Worm (Caenorhabditis elegans): ENCODE results near the gene pcdr-1.

The pcdr-1 gene

ce11 chrX:15630790-15631204 is 35.8 kb upstream of the pcdr-1 start:
- TF ChIP-seq ceh-2 (tag; optimal IDR thresholded peaks at IDR 0.05): no peak
- TF ChIP-seq gmeb-2 (tag; optimal IDR thresholded peaks at IDR 0.05): no peak
- TF ChIP-seq pag-3 (tag; optimal IDR thresholded peaks at IDR 0.05; ENCODE audit: borderline replicate concordance): no peak
- no peak for TF ChIP-seq che-1 (tag; optimal IDR thresholded peaks at IDR 0.05)
- no peak for TF ChIP-seq ahr-1 (tag; optimal IDR thresholded peaks at IDR 0.05)
- no peak for TF ChIP-seq rnt-1 (tag; optimal IDR thresholded peaks at IDR 0.05)
- TF ChIP-seq dmd-4 (tag; optimal IDR thresholded peaks at IDR 0.05; ENCODE audit: borderline replicate concordance): no peak
- TF ChIP-seq nfya-1 (tag; optimal IDR thresholded peaks at IDR 0.05): peak; percentile 38
- TF ChIP-seq syd-9 (tag; optimal IDR thresholded peaks at IDR 0.05): peak; percentile 2
- no peak for TF ChIP-seq unc-86 (tag; optimal IDR thresholded peaks at IDR 0.05)
- TF ChIP-seq elt-2 (tag; optimal IDR thresholded peaks at IDR 0.05): no peak
- peak; percentile 25 for TF ChIP-seq ceh-18 (tag; optimal IDR thresholded peaks at IDR 0.05)
- no peak for TF ChIP-seq fax-1 (tag; optimal IDR thresholded peaks at IDR 0.05)
- TF ChIP-seq tbx-2 (tag; optimal IDR thresholded peaks at IDR 0.05): peak; percentile 44
- peak; percentile 63 for TF ChIP-seq ceh-31 (tag; optimal IDR thresholded peaks at IDR 0.05)
- no peak for TF ChIP-seq odd-2 (tag; optimal IDR thresholded peaks at IDR 0.05)
- TF ChIP-seq K09A11.1 (tag; optimal IDR thresholded peaks at IDR 0.05; ENCODE audit: insufficient read depth): no peak
- no peak for TF ChIP-seq tbx-7 (tag; optimal IDR thresholded peaks at IDR 0.05)
- 0 out of 2 replicates have a peak, but pooled peaks have one; percentile 18 for TF ChIP-seq ceh-45 (GFP tag; IDR thresholded peaks at IDR 0.05)
- TF ChIP-seq hlh-30 (tag; optimal IDR thresholded peaks at IDR 0.05; ENCODE audit: insufficient read depth): no peak
- TF ChIP-seq ttx-3 (tag; optimal IDR thresholded peaks at IDR 0.05): no peak
- TF ChIP-seq fkh-10 (GFP tag; optimal IDR thresholded peaks at IDR 0.05): peak; percentile 7
- TF ChIP-seq ceh-6 (GFP tag; optimal IDR thresholded peaks at IDR 0.05): no peak
- TF ChIP-seq C38D4.7 (GFP tag; optimal IDR thresholded peaks at IDR 0.05): no peak
- no peak for TF ChIP-seq sox-2 (GFP tag; IDR thresholded peaks at IDR 0.05)
- TF ChIP-seq hlh-13 (GFP tag; optimal IDR thresholded peaks at IDR 0.05): no peak
- TF ChIP-seq unc-3 (GFP tag; conservative IDR thresholded peaks at IDR 0.05): no peak
- TF ChIP-seq unc-3 (tag; optimal IDR thresholded peaks at IDR 0.05): no peak
- TF ChIP-seq ets-4 (tag; optimal IDR thresholded peaks at IDR 0.05): no peak
- no peak for TF ChIP-seq elt-4 (tag; optimal IDR thresholded peaks at IDR 0.05)
- no peak for TF ChIP-seq pax-1 (tag; optimal IDR thresholded peaks at IDR 0.05)
- no peak for TF ChIP-seq mec-3 (tag; optimal IDR thresholded peaks at IDR 0.05; ENCODE audit: borderline replicate concordance)
- no peak for TF ChIP-seq pha-2 (tag; optimal IDR thresholded peaks at IDR 0.05)
- TF ChIP-seq C08G9.2 (tag; optimal IDR thresholded peaks at IDR 0.05): no peak
- no peak for TF ChIP-seq nhr-232 (tag; optimal IDR thresholded peaks at IDR 0.05)
- TF ChIP-seq unc-55 (GFP tag; optimal IDR thresholded peaks at IDR 0.05): no peak
- no peak for TF ChIP-seq eyg-1 (tag; optimal IDR thresholded peaks at IDR 0.05)
- TF ChIP-seq lim-6 (tag; optimal IDR thresholded peaks at IDR 0.05): no peak
- TF ChIP-seq nhr-11 (tag; optimal IDR thresholded peaks at IDR 0.05): no peak
- peak; percentile 28 for TF ChIP-seq sox-4 (tag; optimal IDR thresholded peaks at IDR 0.05)
- no peak for TF ChIP-seq hlh-6 (tag; optimal IDR thresholded peaks at IDR 0.05)
- TF ChIP-seq ceh-48 (tag; optimal IDR thresholded peaks at IDR 0.05): no peak
- no peak for TF ChIP-seq Y22D7AL.16 (tag; optimal IDR thresholded peaks at IDR 0.05)
- TF ChIP-seq ceh-9 (tag; optimal IDR thresholded peaks at IDR 0.05): no peak
- peak; percentile 4 for TF ChIP-seq F13H6.1 (tag; optimal IDR thresholded peaks at IDR 0.05)
- TF ChIP-seq hlh-8 (tag; optimal IDR thresholded peaks at IDR 0.05): no peak
- peak; percentile 39 for TF ChIP-seq ceh-14 (tag; optimal IDR thresholded peaks at IDR 0.05)
- TF ChIP-seq sdc-2 (tag; optimal IDR thresholded peaks at IDR 0.05): no peak
- TF ChIP-seq ceh-34 (tag; optimal IDR thresholded peaks at IDR 0.05): no peak
- TF ChIP-seq npax-4 (tag; optimal IDR thresholded peaks at IDR 0.05): no peak
- no peak for TF ChIP-seq madf-2 (tag; optimal IDR thresholded peaks at IDR 0.05)
- TF ChIP-seq ama-1 (optimal IDR thresholded peaks at IDR 0.05): no peak
- TF ChIP-seq K02D7.2 (tag; optimal IDR thresholded peaks at IDR 0.05): no peak
- no peak for TF ChIP-seq hlh-15 (tag; optimal IDR thresholded peaks at IDR 0.05)
